Fruit fly (Drosophila melanogaster) whole organism, embryonic: Measurements from ENCODE around the gene JMJD5.
A peak's percentile ranks its signal among the peaks of the same experiment; 100 is the strongest.

ENCODE experiments used
- B-H1 ChIP-seq: fragments of 200-800 bp; sonication (Bioruptor generic); IDR thresholded peaks from 3 replicates; pipeline ENCODE4 v1.3.6; 2022; ENCODE audit warnings: missing biosample characterization, missing genetic modification characterization
- CG10979 ChIP-seq: fragments of 200-800 bp; sonication (Bioruptor generic); optimal IDR thresholded peaks from 2 replicates; lab custom pipeline; 2018; ENCODE audit warnings: missing biosample characterization, mild to moderate bottlenecking, missing genetic modification characterization, moderate library complexity
- CG12104 ChIP-seq: fragments of 200-800 bp; sonication (Bioruptor generic); optimal IDR thresholded peaks from 3 replicates; lab custom pipeline; 2016; ENCODE audit warnings: missing biosample characterization, missing genetic modification characterization
- CG12391 ChIP-seq: fragments of 200-800 bp; sonication (Bioruptor generic); optimal IDR thresholded peaks from 3 replicates; lab custom pipeline; 2018; ENCODE audit warnings: missing biosample characterization, mild to moderate bottlenecking, missing genetic modification characterization, moderate library complexity
- CG13287 ChIP-seq: fragments of 200-800 bp; sonication (Bioruptor generic); IDR thresholded peaks from 2 replicates; pipeline ENCODE4 v1.3.6; 2022; ENCODE audit warnings: missing biosample characterization, missing genetic modification characterization; ENCODE audit not compliant: partially characterized antibody
- CG13894 ChIP-seq: fragments of 200-800 bp; sonication (Bioruptor generic); optimal IDR thresholded peaks from 3 replicates; lab custom pipeline; 2018; ENCODE audit warnings: missing biosample characterization, mild to moderate bottlenecking, missing genetic modification characterization, moderate library complexity
- CG14710 ChIP-seq: fragments of 200-800 bp; sonication (Bioruptor generic); optimal IDR thresholded peaks from 3 replicates; lab custom pipeline; 2019; ENCODE audit warnings: missing biosample characterization, mild to moderate bottlenecking, missing genetic modification characterization, moderate library complexity
- CG15696 ChIP-seq: fragments of 200-800 bp; sonication (Bioruptor generic); optimal IDR thresholded peaks from 2 replicates; lab custom pipeline; 2019; ENCODE audit warnings: missing biosample characterization, mild to moderate bottlenecking, missing genetic modification characterization, moderate library complexity
- CG17361 ChIP-seq: fragments of 200-800 bp; sonication (Bioruptor generic); IDR thresholded peaks from 3 replicates; pipeline ENCODE4 v1.3.6; 2022; ENCODE audit warnings: missing biosample characterization, missing genetic modification characterization
- CG18262 ChIP-seq: fragments of 200-800 bp; optimal IDR thresholded peaks from 3 replicates; lab custom pipeline; 2019; ENCODE audit warnings: missing biosample characterization, mild to moderate bottlenecking, missing genetic modification characterization, moderate library complexity
- CG2712 ChIP-seq: fragments of 200-800 bp; optimal IDR thresholded peaks from 3 replicates; lab custom pipeline; 2019; ENCODE audit warnings: missing biosample characterization, mild to moderate bottlenecking, missing genetic modification characterization, moderate library complexity
- CG2889 ChIP-seq: fragments of 200-800 bp; sonication (Bioruptor generic); IDR thresholded peaks from 3 replicates; pipeline ENCODE4 v1.3.6; 2022; ENCODE audit warnings: missing biosample characterization, missing genetic modification characterization
- CG3281 ChIP-seq: fragments of 200-800 bp; sonication (Bioruptor generic); optimal IDR thresholded peaks from 3 replicates; lab custom pipeline; 2017; ENCODE audit warnings: missing biosample characterization, mild to moderate bottlenecking, missing genetic modification characterization
- CG4424 ChIP-seq: fragments of 200-800 bp; sonication (Bioruptor generic); optimal IDR thresholded peaks from 3 replicates; lab custom pipeline; 2016; ENCODE audit warnings: missing biosample characterization, missing genetic modification characterization
- CG6254 ChIP-seq: fragments of 200-800 bp; sonication (Bioruptor generic); optimal IDR thresholded peaks from 3 replicates; lab custom pipeline; 2017; ENCODE audit warnings: mild to moderate bottlenecking, missing biosample characterization, missing genetic modification reagents, missing genetic modification characterization
- CG6791 ChIP-seq: fragments of 200-800 bp; sonication (Bioruptor generic); IDR thresholded peaks from 3 replicates; pipeline ENCODE4 v1.3.6; 2022; ENCODE audit warnings: missing biosample characterization, missing genetic modification characterization; ENCODE audit not compliant: partially characterized antibody
- CG9817 ChIP-seq: fragments of 200-800 bp; sonication (Bioruptor generic); optimal IDR thresholded peaks from 2 replicates; lab custom pipeline; 2018; ENCODE audit warnings: missing biosample characterization, mild to moderate bottlenecking, missing genetic modification characterization, moderate library complexity
- D19B ChIP-seq: fragments of 200-800 bp; sonication (Bioruptor generic); optimal IDR thresholded peaks from 2 replicates; lab custom pipeline; 2017; ENCODE audit warnings: missing biosample characterization, mild to moderate bottlenecking, missing genetic modification characterization
- Dip2 ChIP-seq: fragments of 200-800 bp; sonication (Bioruptor generic); IDR thresholded peaks from 2 replicates; pipeline ENCODE4 v1.3.6; 2022; ENCODE audit warnings: missing biosample characterization, missing genetic modification characterization
- Fer1 ChIP-seq: fragments of 200-800 bp; sonication (Bioruptor generic); optimal IDR thresholded peaks from 2 replicates; lab custom pipeline; 2017; ENCODE audit warnings: missing biosample characterization, mild to moderate bottlenecking, missing genetic modification characterization
- HLH3B ChIP-seq: fragments of 200-800 bp; sonication (Bioruptor generic); IDR thresholded peaks from 2 replicates; pipeline ENCODE4 v1.3.6; 2022; ENCODE audit warnings: missing biosample characterization, missing genetic modification characterization
- Meics ChIP-seq: fragments of 200-800 bp; sonication (Bioruptor generic); optimal IDR thresholded peaks from 2 replicates; lab custom pipeline; 2017; ENCODE audit warnings: missing biosample characterization, mild to moderate bottlenecking, missing genetic modification characterization
- Oaz ChIP-seq: fragments of 200-800 bp; sonication (Bioruptor generic); IDR thresholded peaks from 2 replicates; pipeline ENCODE4 v1.3.6; 2022; ENCODE audit warnings: missing biosample characterization, missing genetic modification characterization
- Sox100B ChIP-seq: fragments of 200-800 bp; sonication (Bioruptor generic); optimal IDR thresholded peaks from 3 replicates; lab custom pipeline; 2018; ENCODE audit warnings: missing biosample characterization, mild to moderate bottlenecking, missing genetic modification characterization
- chinmo ChIP-seq: fragments of 200-800 bp; sonication (Bioruptor generic); IDR thresholded peaks from 4 replicates; pipeline ENCODE4 v1.3.6; 2022; ENCODE audit warnings: missing biosample characterization, missing genetic modification characterization; ENCODE audit not compliant: partially characterized antibody
- cwo ChIP-seq: fragments of 200-800 bp; sonication (Bioruptor generic); optimal IDR thresholded peaks from 3 replicates; lab custom pipeline; 2017; ENCODE audit warnings: missing biosample characterization, missing genetic modification characterization, mild to moderate bottlenecking, moderate library complexity, missing genetic modification reagents
- dysf ChIP-seq: fragments of 200-800 bp; sonication (Bioruptor generic); IDR thresholded peaks from 3 replicates; pipeline ENCODE4 v1.3.6; 2022; ENCODE audit warnings: missing biosample characterization, missing genetic modification characterization
- exex ChIP-seq: fragments of 200-800 bp; sonication (Bioruptor generic); optimal IDR thresholded peaks from 4 replicates; lab custom pipeline; 2018; ENCODE audit warnings: missing biosample characterization, mild to moderate bottlenecking, missing genetic modification characterization, moderate library complexity
- gfzf ChIP-seq: fragments of 200-800 bp; sonication (Bioruptor generic); optimal IDR thresholded peaks from 2 replicates; lab custom pipeline; 2016; ENCODE audit warnings: missing biosample characterization, mild to moderate bottlenecking, missing genetic modification characterization, moderate library complexity
- grau ChIP-seq: fragments of 200-800 bp; optimal IDR thresholded peaks from 3 replicates; lab custom pipeline; 2019; ENCODE audit warnings: missing biosample characterization, mild to moderate bottlenecking, missing genetic modification characterization, moderate library complexity
- knrl ChIP-seq: fragments of 200-800 bp; sonication (Bioruptor generic); IDR thresholded peaks from 3 replicates; pipeline ENCODE4 v1.3.6; 2022; ENCODE audit warnings: missing biosample characterization, missing genetic modification characterization; ENCODE audit not compliant: partially characterized antibody
- lab ChIP-seq: fragments of 200-800 bp; sonication (Bioruptor generic); optimal IDR thresholded peaks from 3 replicates; lab custom pipeline; 2017; ENCODE audit warnings: missing biosample characterization, missing genetic modification characterization, mild to moderate bottlenecking, moderate library complexity, missing genetic modification reagents
- lov ChIP-seq, 2 experiments: fragments of 200-800 bp in 1 of 2; fragments of >200 bp in 1 of 2; sonication (Bioruptor generic) in 1 of 2; IDR thresholded peaks in 1 of 2; optimal IDR thresholded peaks in 1 of 2; 2 replicates in 1 of 2; 3 replicates in 1 of 2; pipeline versions ENCODE4 v1.3.6 to Lab custom; 2017 to 2022; ENCODE audit warnings: missing biosample characterization in 1 of 2, missing genetic modification characterization in 1 of 2
- nerfin-1 ChIP-seq: fragments of 200-800 bp; sonication (Bioruptor generic); optimal IDR thresholded peaks from 3 replicates; lab custom pipeline; 2019; ENCODE audit warnings: missing biosample characterization, mild to moderate bottlenecking, missing genetic modification characterization, moderate library complexity
- p53 ChIP-seq: fragments of 200-800 bp; sonication (Bioruptor generic); optimal IDR thresholded peaks from 2 replicates; lab custom pipeline; 2016; ENCODE audit warnings: missing biosample characterization, missing genetic modification characterization
- salm ChIP-seq: fragments of 200-800 bp; sonication (Bioruptor generic); optimal IDR thresholded peaks from 2 replicates; lab custom pipeline; 2018; ENCODE audit warnings: missing biosample characterization, mild to moderate bottlenecking, missing genetic modification characterization
- sd ChIP-seq: fragments of 200-800 bp; sonication (Bioruptor generic); optimal IDR thresholded peaks from 3 replicates; lab custom pipeline; 2018; ENCODE audit warnings: missing biosample characterization, mild to moderate bottlenecking, missing genetic modification characterization, moderate library complexity
- sna ChIP-seq: fragments of 200-800 bp; sonication (Bioruptor generic); IDR thresholded peaks from 2 replicates; pipeline ENCODE4 v1.3.6; 2022; ENCODE audit warnings: missing biosample characterization, missing genetic modification characterization; ENCODE audit not compliant: partially characterized antibody
- sob ChIP-seq: fragments of 200-800 bp; sonication (Bioruptor generic); IDR thresholded peaks from 2 replicates; pipeline ENCODE4 v1.3.6; 2022; ENCODE audit warnings: missing biosample characterization, missing genetic modification characterization
- sqz ChIP-seq: fragments of 200-800 bp; sonication (Bioruptor generic); optimal IDR thresholded peaks from 3 replicates; lab custom pipeline; 2018; ENCODE audit warnings: missing biosample characterization, mild to moderate bottlenecking, missing genetic modification characterization
- sr ChIP-seq: fragments of 200-800 bp; sonication (Bioruptor generic); IDR thresholded peaks from 3 replicates; pipeline ENCODE4 v1.3.6; 2022; ENCODE audit warnings: missing biosample characterization, missing genetic modification characterization
- stc ChIP-seq: fragments of 200-800 bp; sonication (Bioruptor generic); IDR thresholded peaks from 2 replicates; pipeline ENCODE4 v1.3.6; 2022; ENCODE audit warnings: missing biosample characterization, missing genetic modification characterization
- tap ChIP-seq: fragments of 200-800 bp; optimal IDR thresholded peaks from 3 replicates; lab custom pipeline; 2019; ENCODE audit warnings: missing biosample characterization, mild to moderate bottlenecking, missing genetic modification characterization, moderate library complexity
- vfl ChIP-seq: fragments of 200-800 bp; sonication (Bioruptor generic); optimal IDR thresholded peaks from 2 replicates; lab custom pipeline; 2016; ENCODE audit warnings: missing biosample characterization, missing genetic modification characterization
- vnd ChIP-seq: fragments of 200-800 bp; sonication (Bioruptor generic); IDR thresholded peaks from 3 replicates; pipeline ENCODE4 v1.3.6; 2022; ENCODE audit warnings: missing biosample characterization, missing genetic modification characterization; ENCODE audit not compliant: partially characterized antibody
- wor ChIP-seq: fragments of 200-800 bp; sonication (Bioruptor generic); IDR thresholded peaks from 2 replicates; pipeline ENCODE4 v1.3.6; 2022; ENCODE audit warnings: missing biosample characterization, missing genetic modification characterization

The JMJD5 gene

dm6 chr3L:882892-883255 is 41.7 kb upstream of the JMJD5 start (continued):
- no peak for TF ChIP-seq knrl
- TF ChIP-seq CG6791 (GFP tag; lab: Robert Waterston, UW), result peak; percentile 45; the same call in 1 of the 3 replicates
- peak; percentile 83 for TF ChIP-seq sd
- TF ChIP-seq chinmo, result 0 out of 4 replicates have a peak, but pooled peaks have one; percentile 19
- no peak for TF ChIP-seq cwo (GFP tag; lab: Kevin White, UChicago)
- peak; percentile 6; the same call in 1 of the 2 replicates for TF ChIP-seq CG13287 (GFP tag; lab: Robert Waterston, UW)
- TF ChIP-seq exex, result no peak
- no peak for TF ChIP-seq lov (optimal IDR thresholded peaks at IDR 0.05; lab: Kevin White, UChicago)
- TF ChIP-seq lov (GFP tag; IDR thresholded peaks at IDR 0.05; lab: Robert Waterston, UW), result 0 out of 3 replicates have a peak, but pooled peaks have one; percentile 7
- TF ChIP-seq p53, result no peak
- TF ChIP-seq CG13894 (tag; lab: Kevin White, UChicago), result peak; percentile 94
- TF ChIP-seq nerfin-1 (tag; lab: Kevin White, UChicago), result peak; percentile 83
- TF ChIP-seq sr (GFP tag; lab: Robert Waterston, UW), result 0 out of 3 replicates have a peak, but pooled peaks have one; percentile 35
- TF ChIP-seq Dip2 (GFP tag; lab: Robert Waterston, UW), result peak; percentile 59
- no peak for TF ChIP-seq CG2889 (GFP tag; lab: Robert Waterston, UW)
- TF ChIP-seq wor (GFP tag; lab: Robert Waterston, UW), result no peak
- no peak for TF ChIP-seq B-H1 (GFP tag; lab: Robert Waterston, UW)

dm6 chr3L:882236-882891 is 41.2 kb upstream of the JMJD5 start:
- TF ChIP-seq Sox100B (GFP tag; lab: Kevin White, UChicago) (peak; percentile 20), gfzf (GFP tag; lab: Kevin White, UChicago) (no peak), Oaz (GFP tag; lab: Robert Waterston, UW) (no peak), lab (GFP tag; lab: Kevin White, UChicago) (peak; percentile 46), CG2712 (peak; percentile 57), stc (GFP tag; lab: Robert Waterston, UW) (peak; percentile 49; the same call in 1 of the 2 replicates), CG14710 (tag; lab: Kevin White, UChicago) (peak; percentile 2), CG6254 (GFP tag; lab: Kevin White, UChicago) (peak; percentile 13), sna (GFP tag; lab: Robert Waterston, UW) (no peak), tap (tag; lab: Kevin White, UChicago) (peak; percentile 50), salm (tag; lab: Kevin White, UChicago) (no peak), CG18262 (peak; percentile 45), vnd (GFP tag; lab: Robert Waterston, UW) (no peak), CG12104 (GFP tag; lab: Kevin White, UChicago) (peak; percentile 18), grau (tag; lab: Kevin White, UChicago) (peak; percentile 42), D19B (GFP tag; lab: Kevin White, UChicago) (peak; percentile 6), chinmo (0 out of 4 replicates have a peak, but pooled peaks have one; percentile 34), CG3281 (GFP tag; lab: Kevin White, UChicago) (peak; percentile 47), CG9817 (tag; lab: Kevin White, UChicago) (peak; percentile 13), CG17361 (peak; percentile 43; the same call in 1 of the 3 replicates), CG4424 (GFP tag; lab: Kevin White, UChicago) (peak; percentile 23), sob (GFP tag; lab: Robert Waterston, UW) (0 out of 2 replicates have a peak, but pooled peaks have one; percentile 7), dysf (peak; percentile 48; the same call in 1 of the 3 replicates), sqz (no peak), CG12391 (tag; lab: Kevin White, UChicago) (no peak), CG10979 (tag; lab: Kevin White, UChicago) (peak; percentile 40), Meics (GFP tag; lab: Kevin White, UChicago) (peak; percentile 59), CG15696 (tag; lab: Kevin White, UChicago) (peak; percentile 19), HLH3B (GFP tag; lab: Robert Waterston, UW) (0 out of 2 replicates have a peak, but pooled peaks have one; percentile 30), Fer1 (peak; percentile 16), vfl (GFP tag; lab: Kevin White, UChicago) (no peak)
